Fruit fly (Drosophila melanogaster) whole organism, adult: ENCODE results near the gene sina.

ENCODE experiments used
- CG12768 ChIP-seq: fragments of 200-800 bp; sonication (Bioruptor generic); optimal IDR thresholded peaks from 2 replicates; lab custom pipeline; 2017; ENCODE audit warnings: missing biosample characterization, missing genetic modification characterization, mild to moderate bottlenecking, moderate library complexity, missing genetic modification reagents
- CG5204 ChIP-seq: fragments of 200-800 bp; sonication (Bioruptor generic); optimal IDR thresholded peaks from 2 replicates; lab custom pipeline; 2016; ENCODE audit warnings: missing biosample characterization, missing genetic modification characterization
- CG7101 ChIP-seq: fragments of 200-800 bp; sonication (Bioruptor generic); optimal IDR thresholded peaks from 2 replicates; lab custom pipeline; 2018; ENCODE audit warnings: missing biosample characterization, mild to moderate bottlenecking, missing genetic modification characterization, moderate library complexity
- bab1 ChIP-seq: fragments of 200-800 bp; sonication (Bioruptor generic); optimal IDR thresholded peaks from 3 replicates; lab custom pipeline; 2019; ENCODE audit warnings: missing biosample characterization, mild to moderate bottlenecking, missing genetic modification characterization, moderate library complexity

DNA sequence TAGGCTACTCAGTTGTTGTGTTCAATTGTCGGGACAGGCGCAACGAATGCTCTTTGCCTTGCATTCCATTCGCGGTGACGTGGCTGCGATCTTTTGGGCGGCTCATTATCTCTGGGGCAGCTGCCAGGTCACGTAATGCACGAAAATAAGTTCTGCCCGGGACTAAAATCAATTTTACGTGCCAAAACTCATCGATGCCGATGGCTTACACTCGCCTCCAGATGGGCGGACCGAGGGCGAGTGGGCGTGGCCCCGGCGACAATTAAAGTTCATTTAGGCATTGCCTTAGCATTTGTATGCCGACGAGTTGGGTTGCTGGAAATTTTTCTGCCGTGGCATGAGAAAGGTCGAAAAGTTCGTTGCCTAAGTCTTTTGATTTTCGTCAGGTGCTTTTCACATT lies 16.8 kb upstream of the sina start:
- no peak for TF ChIP-seq CG12768
- TF ChIP-seq bab1 = no peak
- TF ChIP-seq CG5204 = no peak
- no peak for TF ChIP-seq CG7101
